Fruit fly (Drosophila melanogaster) whole organism, embryonic: Measurements from ENCODE around the gene CG42749.

ENCODE experiments used
- Ada2b ChIP-seq: fragments of 200-800 bp; sonication (Bioruptor generic); IDR thresholded peaks from 2 replicates; pipeline ENCODE4 v1.3.6; 2022; ENCODE audit warnings: missing biosample characterization, missing genetic modification characterization
- C15 ChIP-seq: fragments of 200-800 bp; sonication (Bioruptor generic); IDR thresholded peaks from 3 replicates; pipeline ENCODE4 v1.3.6; 2022; ENCODE audit warnings: missing biosample characterization, missing genetic modification characterization
- CG10366 ChIP-seq: fragments of 200-800 bp; sonication (Bioruptor generic); IDR thresholded peaks from 2 replicates; pipeline ENCODE4 v1.3.6; 2022; ENCODE audit warnings: missing biosample characterization, missing genetic modification characterization
- CG12744 ChIP-seq: fragments of 200-800 bp; sonication (Bioruptor generic); optimal IDR thresholded peaks from 2 replicates; lab custom pipeline; 2016; ENCODE audit warnings: missing biosample characterization, missing genetic modification characterization
- CG13287 ChIP-seq: fragments of 200-800 bp; sonication (Bioruptor generic); IDR thresholded peaks from 2 replicates; pipeline ENCODE4 v1.3.6; 2022; ENCODE audit warnings: missing biosample characterization, missing genetic modification characterization; ENCODE audit not compliant: partially characterized antibody
- CG13894 ChIP-seq: fragments of 200-800 bp; sonication (Bioruptor generic); optimal IDR thresholded peaks from 3 replicates; lab custom pipeline; 2018; ENCODE audit warnings: missing biosample characterization, mild to moderate bottlenecking, missing genetic modification characterization, moderate library complexity
- CG14860 ChIP-seq: fragments of 200-800 bp; sonication (Bioruptor generic); IDR thresholded peaks from 3 replicates; pipeline ENCODE4 v1.3.6; 2022; ENCODE audit warnings: missing biosample characterization, missing genetic modification characterization; ENCODE audit not compliant: partially characterized antibody
- CG1832 ChIP-seq: fragments of 200-800 bp; sonication (Bioruptor generic); optimal IDR thresholded peaks from 2 replicates; lab custom pipeline; 2017; ENCODE audit warnings: missing biosample characterization, mild to moderate bottlenecking, missing genetic modification characterization, inconsistent platforms
- CG18599 ChIP-seq: fragments of 200-800 bp; sonication (Bioruptor generic); optimal IDR thresholded peaks from 3 replicates; lab custom pipeline; 2017; ENCODE audit warnings: missing biosample characterization, missing genetic modification characterization, mild to moderate bottlenecking, moderate library complexity, missing genetic modification reagents
- CG2120 ChIP-seq: fragments of 200-800 bp; sonication (Bioruptor generic); optimal IDR thresholded peaks from 3 replicates; lab custom pipeline; 2016; ENCODE audit warnings: missing biosample characterization, missing genetic modification characterization
- CG2129 ChIP-seq: fragments of 200-800 bp; sonication (Bioruptor generic); IDR thresholded peaks from 2 replicates; pipeline ENCODE4 v1.3.6; 2022; ENCODE audit warnings: missing biosample characterization, missing genetic modification characterization; ENCODE audit not compliant: partially characterized antibody
- CG2202 ChIP-seq: fragments of 200-800 bp; sonication (Bioruptor generic); optimal IDR thresholded peaks from 2 replicates; lab custom pipeline; 2018; ENCODE audit warnings: missing biosample characterization, mild to moderate bottlenecking, missing genetic modification characterization
- CG7839 ChIP-seq: fragments of 200-800 bp; sonication (Bioruptor generic); optimal IDR thresholded peaks from 3 replicates; lab custom pipeline; 2018; ENCODE audit warnings: missing biosample characterization, mild to moderate bottlenecking, missing genetic modification characterization, moderate library complexity
- CG7963 ChIP-seq: fragments of 200-800 bp; sonication (Bioruptor generic); IDR thresholded peaks from 3 replicates; pipeline ENCODE4 v1.3.6; 2022; ENCODE audit warnings: missing biosample characterization, missing genetic modification characterization; ENCODE audit not compliant: partially characterized antibody
- CG7987 ChIP-seq: fragments of 200-800 bp; sonication (Bioruptor generic); optimal IDR thresholded peaks from 2 replicates; lab custom pipeline; 2018; ENCODE audit warnings: missing biosample characterization, mild to moderate bottlenecking, missing genetic modification characterization, moderate library complexity
- CG8281 ChIP-seq: fragments of 200-800 bp; sonication (Bioruptor generic); optimal IDR thresholded peaks from 2 replicates; lab custom pipeline; 2018; ENCODE audit warnings: missing biosample characterization, mild to moderate bottlenecking, missing genetic modification characterization, moderate library complexity
- CG9797 ChIP-seq: fragments of 200-800 bp; sonication (Bioruptor generic); optimal IDR thresholded peaks from 3 replicates; lab custom pipeline; 2018; ENCODE audit warnings: missing biosample characterization, mild to moderate bottlenecking, missing genetic modification characterization
- CTCF ChIP-seq: fragments of 200-800 bp; sonication (Bioruptor generic); optimal IDR thresholded peaks from 2 replicates; lab custom pipeline; 2017; ENCODE audit warnings: missing biosample characterization, mild to moderate bottlenecking, missing genetic modification characterization, moderate library complexity
- Optix ChIP-seq: fragments of 200-800 bp; sonication (Bioruptor generic); IDR thresholded peaks from 3 replicates; pipeline ENCODE4 v1.3.6; 2022; ENCODE audit warnings: missing biosample characterization, missing genetic modification characterization
- Pdp1 ChIP-seq, 2 experiments: fragments of 200-800 bp; sonication (Bioruptor generic); optimal IDR thresholded peaks; 3 replicates each; lab custom pipeline; 2016; ENCODE audit warnings: missing biosample characterization in 2 of 2, missing genetic modification characterization in 2 of 2, mild to moderate bottlenecking in 1 of 2, moderate library complexity in 1 of 2
- Six4 ChIP-seq: fragments of 200-800 bp; sonication (Bioruptor generic); optimal IDR thresholded peaks from 2 replicates; lab custom pipeline; 2016; ENCODE audit warnings: missing biosample characterization, missing genetic modification characterization
- Sox100B ChIP-seq: fragments of 200-800 bp; sonication (Bioruptor generic); optimal IDR thresholded peaks from 3 replicates; lab custom pipeline; 2018; ENCODE audit warnings: missing biosample characterization, mild to moderate bottlenecking, missing genetic modification characterization
- Sox102F ChIP-seq: fragments of 200-800 bp; sonication (Bioruptor generic); optimal IDR thresholded peaks from 2 replicates; lab custom pipeline; 2018; ENCODE audit warnings: missing biosample characterization, mild to moderate bottlenecking, missing genetic modification characterization, moderate library complexity
- bowl ChIP-seq: fragments of 200-800 bp; sonication (Bioruptor generic); IDR thresholded peaks from 2 replicates; pipeline ENCODE4 v1.3.6; 2022; ENCODE audit warnings: missing biosample characterization, missing genetic modification characterization
- ci ChIP-seq: fragments of 200-800 bp; sonication (Bioruptor generic); IDR thresholded peaks from 3 replicates; pipeline ENCODE4 v1.3.6; 2022; ENCODE audit warnings: missing biosample characterization, missing genetic modification characterization
- croc ChIP-seq: fragments of 200-800 bp; sonication (Bioruptor generic); conservative IDR thresholded peaks from 3 replicates; pipeline ENCODE4 v1.3.6; 2022; ENCODE audit warnings: missing biosample characterization, missing genetic modification characterization
- dysf ChIP-seq: fragments of 200-800 bp; sonication (Bioruptor generic); IDR thresholded peaks from 3 replicates; pipeline ENCODE4 v1.3.6; 2022; ENCODE audit warnings: missing biosample characterization, missing genetic modification characterization
- gcm ChIP-seq: fragments of 200-800 bp; sonication (Bioruptor generic); optimal IDR thresholded peaks from 2 replicates; lab custom pipeline; 2019; ENCODE audit warnings: missing biosample characterization, mild to moderate bottlenecking, missing genetic modification characterization, moderate library complexity
- gem ChIP-seq: fragments of 200-800 bp; sonication (Bioruptor generic); optimal IDR thresholded peaks from 2 replicates; lab custom pipeline; 2019; ENCODE audit warnings: missing biosample characterization, mild to moderate bottlenecking, missing genetic modification characterization, moderate library complexity
- gsb ChIP-seq: fragments of 200-800 bp; sonication (Bioruptor generic); IDR thresholded peaks from 2 replicates; pipeline ENCODE4 v1.3.6; 2022; ENCODE audit warnings: missing biosample characterization, missing genetic modification characterization
- gt ChIP-seq: fragments of 200-800 bp; sonication (Bioruptor generic); IDR thresholded peaks from 2 replicates; pipeline ENCODE4 v1.3.6; 2022; ENCODE audit warnings: missing biosample characterization, missing genetic modification characterization
- hb ChIP-seq: fragments of 200-800 bp; sonication (Bioruptor generic); IDR thresholded peaks from 3 replicates; pipeline ENCODE4 v1.3.6; 2022; ENCODE audit warnings: missing biosample characterization, missing genetic modification characterization; ENCODE audit not compliant: partially characterized antibody
- ind ChIP-seq: fragments of 200-800 bp; sonication (Bioruptor generic); optimal IDR thresholded peaks from 3 replicates; lab custom pipeline; 2016; ENCODE audit warnings: missing biosample characterization, missing genetic modification characterization
- insv ChIP-seq, 2 experiments: fragments of 200-800 bp; sonication (Bioruptor generic); optimal IDR thresholded peaks; 3 replicates each; lab custom pipeline; 2016 to 2018; ENCODE audit warnings: missing biosample characterization in 2 of 2, missing genetic modification characterization in 2 of 2
- lbe ChIP-seq: fragments of 200-800 bp; sonication (Bioruptor generic); optimal IDR thresholded peaks from 2 replicates; lab custom pipeline; 2016; ENCODE audit warnings: missing biosample characterization, mild to moderate bottlenecking, missing genetic modification characterization
- mirr ChIP-seq: fragments of 200-800 bp; sonication (Bioruptor generic); optimal IDR thresholded peaks from 3 replicates; lab custom pipeline; 2018; ENCODE audit warnings: missing biosample characterization, mild to moderate bottlenecking, missing genetic modification characterization
- nau ChIP-seq: fragments of 200-800 bp; sonication (Bioruptor generic); optimal IDR thresholded peaks from 3 replicates; lab custom pipeline; 2017; ENCODE audit warnings: missing biosample characterization, mild to moderate bottlenecking, missing genetic modification characterization, missing genetic modification reagents
- nerfin-2 ChIP-seq: fragments of 200-800 bp; sonication (Bioruptor generic); IDR thresholded peaks from 2 replicates; pipeline ENCODE4 v1.3.6; 2022; ENCODE audit warnings: missing biosample characterization, missing genetic modification characterization; ENCODE audit not compliant: partially characterized antibody
- pan ChIP-seq, 4 experiments: fragments of >200 bp in 3 of 4; fragments of 200-800 bp in 1 of 4; sonication (Bioruptor generic) in 1 of 4; optimal IDR thresholded peaks in 3 of 4; IDR thresholded peaks in 1 of 4; 2 replicates each; pipeline versions ENCODE4 v1.3.6 to Lab custom; 2017 to 2022; ENCODE audit warnings: missing biosample characterization in 2 of 4, missing genetic modification characterization in 2 of 4, mixed read lengths in 1 of 4
- row ChIP-seq: fragments of 200-800 bp; sonication (Bioruptor generic); IDR thresholded peaks from 3 replicates; pipeline ENCODE4 v1.3.6; 2022; ENCODE audit warnings: missing biosample characterization, missing genetic modification characterization
- salm ChIP-seq: fragments of 200-800 bp; sonication (Bioruptor generic); optimal IDR thresholded peaks from 2 replicates; lab custom pipeline; 2018; ENCODE audit warnings: missing biosample characterization, mild to moderate bottlenecking, missing genetic modification characterization
- sens ChIP-seq: fragments of 200-800 bp; sonication (Bioruptor generic); peaks from one replicate; lab custom pipeline; 2016; ENCODE audit warnings: missing biosample characterization, missing genetic modification characterization
- slbo ChIP-seq: fragments of 200-800 bp; sonication (Bioruptor generic); IDR thresholded peaks from 2 replicates; pipeline ENCODE4 v1.3.6; 2022; ENCODE audit warnings: missing biosample characterization, missing genetic modification characterization
- tna ChIP-seq: fragments of 200-800 bp; sonication (Bioruptor generic); IDR thresholded peaks from 2 replicates; pipeline ENCODE4 v1.3.6; 2022; ENCODE audit warnings: missing biosample characterization, missing genetic modification characterization; ENCODE audit not compliant: partially characterized antibody
- unc-4 ChIP-seq: fragments of 200-800 bp; sonication (Bioruptor generic); IDR thresholded peaks from 2 replicates; pipeline ENCODE4 v1.3.6; 2022; ENCODE audit warnings: missing biosample characterization, missing genetic modification characterization; ENCODE audit not compliant: partially characterized antibody
- unpg ChIP-seq: fragments of 200-800 bp; sonication (Bioruptor generic); optimal IDR thresholded peaks from 3 replicates; lab custom pipeline; 2018; ENCODE audit warnings: missing biosample characterization, mild to moderate bottlenecking, missing genetic modification characterization, moderate library complexity
- vvl ChIP-seq: fragments of 200-800 bp; sonication (Bioruptor generic); IDR thresholded peaks from 2 replicates; pipeline ENCODE4 v1.3.6; 2022; ENCODE audit warnings: missing biosample characterization, missing genetic modification characterization

Gene CG42749

DNA sequence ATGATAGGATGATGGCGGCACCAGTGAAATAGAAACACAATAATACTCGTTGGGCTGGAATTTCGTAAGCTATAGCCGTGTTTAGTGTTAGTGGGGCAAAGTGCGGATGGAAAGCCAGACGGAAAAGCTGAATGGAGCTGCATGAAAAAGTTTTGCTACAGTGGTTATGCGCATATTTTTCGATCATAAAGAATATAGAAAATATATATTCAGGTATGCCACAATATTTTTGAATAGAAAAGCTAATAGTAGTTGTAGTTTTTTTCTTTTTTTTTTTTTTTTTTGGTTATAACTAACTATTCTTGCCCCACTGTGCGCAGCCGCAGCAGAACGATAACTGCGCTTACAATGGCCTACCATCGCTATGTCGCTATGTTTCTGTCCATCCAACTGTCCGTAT is 9.4 kb upstream of the CG42749 start (continued):
- no peak for TF ChIP-seq unc-4 (GFP tag; lab: Robert Waterston, UW)
- TF ChIP-seq CG7963 (GFP tag; lab: Robert Waterston, UW), result no peak
- no peak for TF ChIP-seq CG13894 (tag; lab: Kevin White, UChicago)
- TF ChIP-seq Sox102F (GFP tag; lab: Kevin White, UChicago), result peak; percentile 3
- TF ChIP-seq CG12744, result no peak
- no peak for TF ChIP-seq salm
- TF ChIP-seq gem (tag; lab: Kevin White, UChicago), result peak; percentile 6
- no peak for TF ChIP-seq CG8281
- TF ChIP-seq Sox100B (GFP tag; lab: Kevin White, UChicago), result peak; percentile 14
- no peak for TF ChIP-seq CG14860 (GFP tag; lab: Robert Waterston, UW)
- no peak for TF ChIP-seq hb (GFP tag; lab: Robert Waterston, UW)
- 0 out of 3 replicates have a peak, but pooled peaks have one; percentile 5 for TF ChIP-seq C15 (GFP tag; lab: Robert Waterston, UW)
- TF ChIP-seq CG2120 (GFP tag; lab: Kevin White, UChicago), result peak; percentile 35
- peak; percentile 17 for TF ChIP-seq sens (GFP tag; lab: Kevin White, UChicago)
- TF ChIP-seq CG2202 (tag; lab: Kevin White, UChicago), result no peak
- no peak for TF ChIP-seq Six4 (GFP tag; lab: Kevin White, UChicago)
- TF ChIP-seq CTCF (GFP tag; lab: Kevin White, UChicago), result no peak
- no peak for TF ChIP-seq mirr (GFP tag; lab: Kevin White, UChicago)
- TF ChIP-seq CG13287 (GFP tag; lab: Robert Waterston, UW), result no peak
- TF ChIP-seq bowl, result no peak
- TF ChIP-seq gt (GFP tag; lab: Robert Waterston, UW), result no peak
- no peak for TF ChIP-seq croc (GFP tag; lab: Robert Waterston, UW)
- no peak for TF ChIP-seq lbe (GFP tag; lab: Kevin White, UChicago)
- TF ChIP-seq CG2129 (GFP tag; lab: Robert Waterston, UW), result no peak
- no peak for TF ChIP-seq pan (optimal IDR thresholded peaks at IDR 0.05; lab: Kevin White, UChicago)
- peak in 1 of 2 experiments; percentile 18 for TF ChIP-seq pan (GFP tag; optimal IDR thresholded peaks at IDR 0.05 in 1 of 2, IDR thresholded peaks at IDR 0.05 in 1 of 2)
- TF ChIP-seq Optix (GFP tag; lab: Robert Waterston, UW), result no peak
- no peak for TF ChIP-seq gcm (GFP tag; lab: Kevin White, UChicago)
- peak; percentile 57 for TF ChIP-seq row (GFP tag; lab: Robert Waterston, UW)
- no peak for TF ChIP-seq CG1832 (GFP tag; lab: Kevin White, UChicago)
- TF ChIP-seq CG7987, result no peak
- no peak for TF ChIP-seq nerfin-2 (GFP tag; lab: Robert Waterston, UW)
- peak; percentile 40; the same call in 1 of the 3 replicates for TF ChIP-seq dysf (GFP tag; lab: Robert Waterston, UW)
- TF ChIP-seq CG18599 (GFP tag; lab: Kevin White, UChicago), result peak; percentile 14
- TF ChIP-seq insv (GFP tag; optimal IDR thresholded peaks at IDR 0.05; lab: Kevin White, UChicago), result no peak
- TF ChIP-seq vvl, result peak; percentile 46
- no peak for TF ChIP-seq Pdp1 (GFP tag; optimal IDR thresholded peaks at IDR 0.05; lab: Kevin White, UChicago)
- no peak for TF ChIP-seq gsb (GFP tag; lab: Robert Waterston, UW)
- TF ChIP-seq slbo, result no peak; the same call in 1 of the 2 replicates
- TF ChIP-seq CG9797, result no peak
- TF ChIP-seq CG10366 (GFP tag; lab: Robert Waterston, UW), result peak; percentile 18; the same call in 1 of the 2 replicates
- 0 out of 2 replicates have a peak, but pooled peaks have one; percentile 40 for TF ChIP-seq Ada2b (GFP tag; lab: Robert Waterston, UW)
- no peak for TF ChIP-seq tna (GFP tag; lab: Robert Waterston, UW)
- TF ChIP-seq CG7839 (tag; lab: Kevin White, UChicago), result no peak
- peak; percentile 22 for TF ChIP-seq ind (GFP tag; lab: Kevin White, UChicago)
- no peak for TF ChIP-seq nau (GFP tag; lab: Kevin White, UChicago)
- TF ChIP-seq ci, result no peak
- TF ChIP-seq unpg (GFP tag; lab: Kevin White, UChicago), result peak; percentile 16
